Fruit fly (Drosophila melanogaster) whole organism, embryonic: Measurements from ENCODE around the gene Pgd.

ENCODE experiments used
- Antp ChIP-seq: fragments of 200-800 bp; sonication (Bioruptor generic); optimal IDR thresholded peaks from 3 replicates; lab custom pipeline; 2016; ENCODE audit warnings: missing biosample characterization, missing genetic modification characterization
- Asciz ChIP-seq: fragments of 200-800 bp; sonication (Bioruptor generic); optimal IDR thresholded peaks from 2 replicates; lab custom pipeline; 2017; ENCODE audit warnings: missing biosample characterization, mild to moderate bottlenecking, missing genetic modification characterization, missing genetic modification reagents
- Awh ChIP-seq: fragments of 200-800 bp; sonication (Bioruptor generic); IDR thresholded peaks from 2 replicates; pipeline ENCODE4, ENCODE4 v1.3.6; 2022; ENCODE audit warnings: missing biosample characterization, missing genetic modification characterization
- B-H2 ChIP-seq: fragments of 200-800 bp; sonication (Bioruptor generic); optimal IDR thresholded peaks from 2 replicates; lab custom pipeline; 2018; ENCODE audit warnings: missing biosample characterization, mild to moderate bottlenecking, missing genetic modification characterization
- Bdp1 ChIP-seq: fragments of 200-800 bp; sonication (Bioruptor generic); optimal IDR thresholded peaks from 3 replicates; lab custom pipeline; 2016; ENCODE audit warnings: missing biosample characterization, missing genetic modification characterization
- BtbVII ChIP-seq: fragments of 200-800 bp; sonication (Bioruptor generic); optimal IDR thresholded peaks from 3 replicates; lab custom pipeline; 2017; ENCODE audit warnings: missing biosample characterization, mild to moderate bottlenecking, missing genetic modification characterization
- C15 ChIP-seq: fragments of 200-800 bp; sonication (Bioruptor generic); IDR thresholded peaks from 3 replicates; pipeline ENCODE4 v1.3.6; 2022; ENCODE audit warnings: missing biosample characterization, missing genetic modification characterization
- CG10209 ChIP-seq: fragments of 200-800 bp; sonication (Bioruptor generic); optimal IDR thresholded peaks from 3 replicates; lab custom pipeline; 2017; ENCODE audit warnings: missing biosample characterization, mild to moderate bottlenecking, missing genetic modification characterization, missing genetic modification reagents
- CG11696 ChIP-seq: fragments of 200-800 bp; sonication (Bioruptor generic); IDR thresholded peaks from 2 replicates; pipeline ENCODE4 v1.3.6; 2022; ENCODE audit warnings: missing biosample characterization, missing genetic modification characterization
- CG12659 ChIP-seq: fragments of 200-800 bp; sonication (Bioruptor generic); optimal IDR thresholded peaks from 3 replicates; lab custom pipeline; 2017; ENCODE audit warnings: mild to moderate bottlenecking, missing biosample characterization, missing genetic modification reagents, missing genetic modification characterization
- CG13123 ChIP-seq: fragments of 200-800 bp; sonication (Bioruptor generic); optimal IDR thresholded peaks from 2 replicates; lab custom pipeline; 2016; ENCODE audit warnings: missing biosample characterization, missing genetic modification characterization
- CG13424 ChIP-seq: fragments of 200-800 bp; sonication (Bioruptor generic); optimal IDR thresholded peaks from 2 replicates; lab custom pipeline; 2019; ENCODE audit warnings: missing biosample characterization, mild to moderate bottlenecking, missing genetic modification characterization, moderate library complexity
- CG14667 ChIP-seq: fragments of 200-800 bp; sonication (Bioruptor generic); IDR thresholded peaks from 2 replicates; pipeline ENCODE4 v1.3.6; 2022; ENCODE audit warnings: missing biosample characterization, missing genetic modification characterization
- CG18764 ChIP-seq: fragments of 200-800 bp; sonication (Bioruptor generic); optimal IDR thresholded peaks from 3 replicates; lab custom pipeline; 2016; ENCODE audit warnings: missing biosample characterization, missing genetic modification characterization
- CG2120 ChIP-seq: fragments of 200-800 bp; sonication (Bioruptor generic); optimal IDR thresholded peaks from 3 replicates; lab custom pipeline; 2016; ENCODE audit warnings: missing biosample characterization, missing genetic modification characterization
- CG3726 ChIP-seq: fragments of 200-800 bp; sonication (Bioruptor generic); IDR thresholded peaks from 3 replicates; pipeline ENCODE4, ENCODE4 v1.3.6; 2022; ENCODE audit warnings: missing biosample characterization, missing genetic modification characterization
- CG3995 ChIP-seq: fragments of 200-800 bp; sonication (Bioruptor generic); optimal IDR thresholded peaks from 3 replicates; lab custom pipeline; 2016; ENCODE audit warnings: missing biosample characterization, missing genetic modification characterization
- CG42726 ChIP-seq: fragments of 200-800 bp; sonication (Bioruptor generic); IDR thresholded peaks from 2 replicates; pipeline ENCODE4 v1.3.6; 2022; ENCODE audit warnings: missing biosample characterization, missing genetic modification characterization; ENCODE audit not compliant: partially characterized antibody
- CG4424 ChIP-seq: fragments of 200-800 bp; sonication (Bioruptor generic); optimal IDR thresholded peaks from 3 replicates; lab custom pipeline; 2016; ENCODE audit warnings: missing biosample characterization, missing genetic modification characterization
- CG4820 ChIP-seq: fragments of 200-800 bp; sonication (Bioruptor generic); optimal IDR thresholded peaks from 3 replicates; lab custom pipeline; 2016; ENCODE audit warnings: missing biosample characterization, missing genetic modification characterization
- CG6254 ChIP-seq: fragments of 200-800 bp; sonication (Bioruptor generic); optimal IDR thresholded peaks from 3 replicates; lab custom pipeline; 2017; ENCODE audit warnings: mild to moderate bottlenecking, missing biosample characterization, missing genetic modification reagents, missing genetic modification characterization
- CG6765 ChIP-seq: fragments of 200-800 bp; sonication (Bioruptor generic); optimal IDR thresholded peaks from 3 replicates; lab custom pipeline; 2017; ENCODE audit warnings: missing biosample characterization, mild to moderate bottlenecking, missing genetic modification characterization
- CG7987 ChIP-seq: fragments of 200-800 bp; sonication (Bioruptor generic); optimal IDR thresholded peaks from 2 replicates; lab custom pipeline; 2018; ENCODE audit warnings: missing biosample characterization, mild to moderate bottlenecking, missing genetic modification characterization, moderate library complexity
- CG9437 ChIP-seq: fragments of 200-800 bp; sonication (Bioruptor generic); optimal IDR thresholded peaks from 2 replicates; lab custom pipeline; 2018; ENCODE audit warnings: missing biosample characterization, mild to moderate bottlenecking, missing genetic modification characterization
- CG9727 ChIP-seq: fragments of 200-800 bp; sonication (Bioruptor generic); optimal IDR thresholded peaks from 3 replicates; lab custom pipeline; 2017; ENCODE audit warnings: missing biosample characterization, mild to moderate bottlenecking, missing genetic modification characterization
- CrebB ChIP-seq: fragments of 200-800 bp; sonication (Bioruptor generic); optimal IDR thresholded peaks from 3 replicates; lab custom pipeline; 2018; ENCODE audit warnings: missing biosample characterization, mild to moderate bottlenecking, missing genetic modification characterization
- Dfd ChIP-seq, 2 experiments: fragments of >200 bp; optimal IDR thresholded peaks; 2 replicates each; lab custom pipeline; 2017; ENCODE audit warnings: missing biosample characterization in 2 of 2, missing genetic modification characterization in 2 of 2
- Dll ChIP-seq: fragments of 200-800 bp; sonication (Bioruptor generic); IDR thresholded peaks from 4 replicates; pipeline ENCODE4 v1.3.6; 2022; ENCODE audit warnings: missing biosample characterization, missing genetic modification characterization; ENCODE audit not compliant: partially characterized antibody
- E2f1 ChIP-seq: fragments of 200-800 bp; sonication (Bioruptor generic); IDR thresholded peaks from 2 replicates; pipeline ENCODE4 v1.3.6; 2022; ENCODE audit warnings: missing biosample characterization, missing genetic modification characterization
- E2f2 ChIP-seq: fragments of 200-800 bp; sonication (Bioruptor generic); IDR thresholded peaks from 2 replicates; pipeline ENCODE4 v1.3.6; 2022; ENCODE audit warnings: missing biosample characterization, missing genetic modification characterization
- Ets65A ChIP-seq: fragments of 200-800 bp; sonication (Bioruptor generic); peaks from one replicate; lab custom pipeline; 2016; ENCODE audit warnings: missing biosample characterization, missing genetic modification characterization
- Hmr ChIP-seq: fragments of 200-800 bp; sonication (Bioruptor generic); optimal IDR thresholded peaks from 3 replicates; lab custom pipeline; 2017; ENCODE audit warnings: mild to moderate bottlenecking, missing biosample characterization, missing genetic modification reagents, missing genetic modification characterization
- Hsf ChIP-seq: fragments of 200-800 bp; sonication (Bioruptor generic); optimal IDR thresholded peaks from 3 replicates; lab custom pipeline; 2016; ENCODE audit warnings: missing biosample characterization, missing genetic modification characterization
- Neu2 ChIP-seq: fragments of 200-800 bp; sonication (Bioruptor generic); optimal IDR thresholded peaks from 3 replicates; lab custom pipeline; 2016; ENCODE audit warnings: missing biosample characterization, missing genetic modification characterization, borderline replicate concordance
- Sin3A ChIP-seq: fragments of >200 bp; optimal IDR thresholded peaks from 2 replicates; lab custom pipeline; 2018
- br ChIP-seq: fragments of >200 bp; optimal IDR thresholded peaks from 2 replicates; lab custom pipeline; 2017
- dmrt11E ChIP-seq: fragments of 200-800 bp; sonication (Bioruptor generic); optimal IDR thresholded peaks from 3 replicates; lab custom pipeline; 2018; ENCODE audit warnings: missing biosample characterization, mild to moderate bottlenecking, missing genetic modification characterization, moderate library complexity
- dmrt99B ChIP-seq: fragments of 200-800 bp; sonication (Bioruptor generic); optimal IDR thresholded peaks from 2 replicates; lab custom pipeline; 2018; ENCODE audit warnings: missing biosample characterization, mild to moderate bottlenecking, missing genetic modification characterization, moderate library complexity
- en ChIP-seq: fragments of 200-800 bp; sonication (Bioruptor generic); optimal IDR thresholded peaks from 2 replicates; lab custom pipeline; 2016; ENCODE audit warnings: missing biosample characterization, missing genetic modification characterization
- fd3F ChIP-seq: fragments of 200-800 bp; sonication (Bioruptor generic); optimal IDR thresholded peaks from 2 replicates; lab custom pipeline; 2018; ENCODE audit warnings: missing biosample characterization, mild to moderate bottlenecking, missing genetic modification characterization, moderate library complexity
- gsb ChIP-seq: fragments of 200-800 bp; sonication (Bioruptor generic); IDR thresholded peaks from 2 replicates; pipeline ENCODE4 v1.3.6; 2022; ENCODE audit warnings: missing biosample characterization, missing genetic modification characterization
- h ChIP-seq: fragments of >200 bp; optimal IDR thresholded peaks from 2 replicates; lab custom pipeline; 2017
- insv ChIP-seq, 2 experiments: fragments of 200-800 bp; sonication (Bioruptor generic); optimal IDR thresholded peaks; 3 replicates each; lab custom pipeline; 2016 to 2018; ENCODE audit warnings: missing biosample characterization in 2 of 2, missing genetic modification characterization in 2 of 2
- lilli ChIP-seq: fragments of 200-800 bp; sonication (Bioruptor generic); optimal IDR thresholded peaks from 3 replicates; lab custom pipeline; 2016; ENCODE audit warnings: missing biosample characterization, missing genetic modification characterization
- lmd ChIP-seq: fragments of 200-800 bp; sonication (Bioruptor generic); IDR thresholded peaks from 2 replicates; pipeline ENCODE4 v1.3.6; 2022; ENCODE audit warnings: missing biosample characterization, missing genetic modification characterization
- nerfin-1 ChIP-seq: fragments of 200-800 bp; sonication (Bioruptor generic); optimal IDR thresholded peaks from 3 replicates; lab custom pipeline; 2019; ENCODE audit warnings: missing biosample characterization, mild to moderate bottlenecking, missing genetic modification characterization, moderate library complexity
- onecut ChIP-seq: fragments of 200-800 bp; sonication (Bioruptor generic); IDR thresholded peaks from 2 replicates; pipeline ENCODE4 v1.3.6; 2022; ENCODE audit warnings: missing biosample characterization, missing genetic modification characterization
- pzg ChIP-seq: fragments of 200-800 bp; sonication (Bioruptor generic); optimal IDR thresholded peaks from 3 replicates; lab custom pipeline; 2018; ENCODE audit warnings: missing biosample characterization, mild to moderate bottlenecking, missing genetic modification characterization, moderate library complexity
- run ChIP-seq: fragments of 200-800 bp; sonication (Bioruptor generic); optimal IDR thresholded peaks from 3 replicates; lab custom pipeline; 2018; ENCODE audit warnings: missing biosample characterization, mild to moderate bottlenecking, missing genetic modification characterization
- slp2 ChIP-seq: fragments of 200-800 bp; sonication (Bioruptor generic); optimal IDR thresholded peaks from 2 replicates; lab custom pipeline; 2016; ENCODE audit warnings: missing biosample characterization, missing genetic modification characterization
- trh ChIP-seq: fragments of 200-800 bp; sonication (Bioruptor generic); optimal IDR thresholded peaks from 2 replicates; lab custom pipeline; 2016; ENCODE audit warnings: missing biosample characterization, missing genetic modification characterization
- tup ChIP-seq: fragments of 200-800 bp; sonication (Bioruptor generic); optimal IDR thresholded peaks from 2 replicates; lab custom pipeline; 2016; ENCODE audit warnings: missing biosample characterization, mild to moderate bottlenecking, missing genetic modification characterization, moderate library complexity
- wor ChIP-seq: fragments of 200-800 bp; sonication (Bioruptor generic); IDR thresholded peaks from 2 replicates; pipeline ENCODE4 v1.3.6; 2022; ENCODE audit warnings: missing biosample characterization, missing genetic modification characterization

Pgd gene

DNA sequence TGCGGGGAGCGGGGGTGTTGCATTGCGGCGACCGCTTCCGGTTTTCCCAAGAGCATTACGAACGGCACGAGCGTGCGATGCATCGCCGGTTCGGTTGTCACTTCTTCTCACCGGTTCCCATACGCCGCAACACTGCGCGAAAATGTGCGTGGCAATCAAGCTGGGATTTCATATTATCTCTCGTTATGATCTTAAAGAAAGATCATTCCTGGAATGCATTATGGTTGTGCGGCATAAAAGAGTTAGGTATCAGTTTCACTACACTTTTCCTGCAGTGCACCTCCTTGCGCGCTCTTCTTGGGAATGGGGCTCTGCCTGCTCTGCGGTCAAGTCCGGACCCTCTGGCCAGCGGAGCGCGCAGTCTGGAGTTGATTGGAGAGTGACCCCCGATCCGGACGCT is 21.2 kb downstream of the Pgd start (continued):
- TF ChIP-seq CG6254 = peak; percentile 35
- TF ChIP-seq CG14667 (GFP tag; lab: Robert Waterston, UW) = peak; percentile 29; the same call in 1 of the 2 replicates
- no peak for TF ChIP-seq Sin3A (lab: Kevin White, UChicago)
- TF ChIP-seq CG4820 (GFP tag; lab: Kevin White, UChicago) = peak; percentile 44
- TF ChIP-seq CG13123 (GFP tag; lab: Kevin White, UChicago) = no peak
- TF ChIP-seq en (GFP tag; lab: Kevin White, UChicago) = no peak
- no peak for TF ChIP-seq br
- TF ChIP-seq CG6765 (GFP tag; lab: Kevin White, UChicago) = no peak
- no peak for TF ChIP-seq trh (GFP tag; lab: Kevin White, UChicago)
- TF ChIP-seq Ets65A = no peak
- TF ChIP-seq CG7987 (GFP tag; lab: Kevin White, UChicago) = no peak
- no peak for TF ChIP-seq gsb (GFP tag; lab: Robert Waterston, UW)
- no peak for TF ChIP-seq B-H2
- TF ChIP-seq fd3F (GFP tag; lab: Kevin White, UChicago) = no peak
- peak; percentile 13 for TF ChIP-seq Hsf (GFP tag; lab: Kevin White, UChicago)
- peak; percentile 46; the same call in 1 of the 2 replicates for TF ChIP-seq E2f1 (GFP tag; lab: Robert Waterston, UW)
- no peak for TF ChIP-seq BtbVII
- TF ChIP-seq slp2 (GFP tag; lab: Kevin White, UChicago) = no peak
- no peak for TF ChIP-seq h (lab: Kevin White, UChicago)
- TF ChIP-seq tup (GFP tag; lab: Kevin White, UChicago) = no peak
- no peak for TF ChIP-seq dmrt11E (tag; lab: Kevin White, UChicago)
- TF ChIP-seq onecut (GFP tag; lab: Robert Waterston, UW) = no peak
- peak; percentile 5 for TF ChIP-seq lilli (GFP tag; lab: Kevin White, UChicago)
- peak; percentile 38 for TF ChIP-seq CG13424 (tag; lab: Kevin White, UChicago)
- TF ChIP-seq Awh (GFP tag; lab: Robert Waterston, UW) = peak; percentile 69
- TF ChIP-seq CG11696 (GFP tag; lab: Robert Waterston, UW) = no peak
- TF ChIP-seq CG2120 (GFP tag; lab: Kevin White, UChicago) = no peak
- no peak for TF ChIP-seq Neu2 (GFP tag; lab: Kevin White, UChicago)
- TF ChIP-seq run (tag; lab: Kevin White, UChicago) = no peak
- TF ChIP-seq CrebB (tag; lab: Kevin White, UChicago) = no peak
- TF ChIP-seq pzg (GFP tag; lab: Kevin White, UChicago) = no peak
- TF ChIP-seq CG10209 = no peak
- no peak for TF ChIP-seq CG9727 (GFP tag; lab: Kevin White, UChicago)
- TF ChIP-seq CG12659 (GFP tag; lab: Kevin White, UChicago) = peak; percentile 14
- peak; percentile 74 for TF ChIP-seq dmrt99B
- TF ChIP-seq CG18764 (GFP tag; lab: Kevin White, UChicago) = no peak
- no peak for TF ChIP-seq Dll (GFP tag; lab: Robert Waterston, UW)
- no peak for TF ChIP-seq Antp (GFP tag; lab: Kevin White, UChicago)
- no peak for TF ChIP-seq CG9437 (GFP tag; lab: Kevin White, UChicago)
- TF ChIP-seq E2f2 (GFP tag; lab: Robert Waterston, UW) = peak; percentile 33; the same call in 1 of the 2 replicates
- TF ChIP-seq C15 (GFP tag; lab: Robert Waterston, UW) = no peak
- no peak for TF ChIP-seq insv (GFP tag; optimal IDR thresholded peaks at IDR 0.05; lab: Kevin White, UChicago)
- TF ChIP-seq wor = peak; percentile 74
- TF ChIP-seq CG4424 (GFP tag; lab: Kevin White, UChicago) = peak; percentile 47
- TF ChIP-seq Dfd (GFP tag; optimal IDR thresholded peaks at IDR 0.05; lab: Kevin White, UChicago) = no peak
- no peak for TF ChIP-seq Bdp1 (GFP tag; lab: Kevin White, UChicago)
- peak; percentile 44 for TF ChIP-seq Asciz (GFP tag; lab: Kevin White, UChicago)
- TF ChIP-seq CG3995 (GFP tag; lab: Kevin White, UChicago) = no peak
- TF ChIP-seq CG42726 (GFP tag; lab: Robert Waterston, UW) = no peak
- TF ChIP-seq CG3726 (GFP tag; lab: Robert Waterston, UW) = no peak; the same call in 2 of the 3 replicates
- TF ChIP-seq nerfin-1 (tag; lab: Kevin White, UChicago) = no peak
- TF ChIP-seq lmd (GFP tag; lab: Robert Waterston, UW) = peak; percentile 58; the same call in 1 of the 2 replicates
- TF ChIP-seq Hmr (GFP tag; lab: Kevin White, UChicago) = no peak
